Worm (Caenorhabditis elegans) whole organism, L4 larva: ENCODE results near the gene C49F5.5.
A peak's percentile ranks its signal among the peaks of the same experiment; 100 is the strongest.

ENCODE experiments used
- F10B5.3 ChIP-seq: sonication (generic microtip); optimal IDR thresholded peaks from 2 replicates; lab custom pipeline; 2016; ENCODE audit warnings: mild to moderate bottlenecking, missing genetic modification characterization, missing compliant biosample characterization
- F26F4.8 ChIP-seq: fragments of 200-800 bp; sonication (Bioruptor generic); conservative IDR thresholded peaks from 2 replicates; pipeline ENCODE4 v1.3.6; 2022; ENCODE audit warnings: missing genetic modification characterization, missing compliant biosample characterization
- F37D6.2 ChIP-seq: sonication (generic microtip); optimal IDR thresholded peaks from 2 replicates; lab custom pipeline; 2016; ENCODE audit warnings: mild to moderate bottlenecking, missing genetic modification characterization, missing compliant biosample characterization
- R02D3.7 ChIP-seq: fragments of 150-350 bp; sonication (generic microtip); optimal IDR thresholded peaks from 3 replicates; lab custom pipeline; 2014; ENCODE audit warnings: missing biosample characterization, missing genetic modification characterization
- T20F7.1 ChIP-seq: fragments of 200-800 bp; sonication (Bioruptor generic); optimal IDR thresholded peaks from 2 replicates; lab custom pipeline; 2018; ENCODE audit warnings: mild to moderate bottlenecking, missing genetic modification characterization, missing compliant biosample characterization
- Y105C5A.15 ChIP-seq: fragments of 200-800 bp; sonication (Bioruptor generic); IDR thresholded peaks from 2 replicates; pipeline ENCODE4 v1.3.6; 2022; ENCODE audit warnings: missing genetic modification characterization, missing compliant biosample characterization
- Y48G9A.11 ChIP-seq: fragments of 200-800 bp; sonication (Bioruptor generic); IDR thresholded peaks from 2 replicates; pipeline ENCODE4 v1.3.6; 2022; ENCODE audit warnings: missing genetic modification reagents, missing genetic modification characterization, missing compliant biosample characterization
- Y75B8A.6 ChIP-seq: fragments of 200-800 bp; sonication (Bioruptor generic); IDR thresholded peaks from 2 replicates; pipeline ENCODE4 v1.3.6; 2022; ENCODE audit warnings: missing genetic modification reagents, missing genetic modification characterization, missing compliant biosample characterization
- aha-1 ChIP-seq: fragments of 150-350 bp; peaks from one replicate; lab custom pipeline; 2014; ENCODE audit warnings: missing biosample characterization, missing genetic modification characterization
- ama-1 ChIP-seq: fragments of 150-350 bp; optimal IDR thresholded peaks from 2 replicates; lab custom pipeline; 2014; ENCODE audit warnings: inconsistent platforms, mixed read lengths
- arid-1 ChIP-seq: fragments of 200-800 bp; sonication (Bioruptor generic); conservative IDR thresholded peaks from 2 replicates; pipeline ENCODE4 v1.3.6; 2022; ENCODE audit warnings: missing genetic modification reagents, missing genetic modification characterization, missing compliant biosample characterization
- ceh-32 ChIP-seq: sonication (generic microtip); optimal IDR thresholded peaks from 2 replicates; lab custom pipeline; 2016; ENCODE audit warnings: mild to moderate bottlenecking, missing genetic modification characterization, missing compliant biosample characterization; ENCODE audit not compliant: poor library complexity
- ceh-62 ChIP-seq: sonication (generic microtip); optimal IDR thresholded peaks from 2 replicates; lab custom pipeline; 2017; ENCODE audit warnings: missing biosample characterization, missing genetic modification characterization
- ces-1 ChIP-seq: fragments of 150-350 bp; sonication (generic microtip); optimal IDR thresholded peaks from 4 replicates; lab custom pipeline; 2014; ENCODE audit warnings: missing biosample characterization, missing genetic modification reagents, missing genetic modification characterization
- cey-2 ChIP-seq: sonication (generic microtip); optimal IDR thresholded peaks from 3 replicates; lab custom pipeline; 2017; ENCODE audit warnings: missing genetic modification characterization, mild to moderate bottlenecking, missing compliant biosample characterization, antibody characterized with exemption, borderline replicate concordance; ENCODE audit not compliant: insufficient read depth
- ctbp-1 ChIP-seq: fragments of 200-800 bp; sonication (Bioruptor generic); IDR thresholded peaks from 2 replicates; pipeline ENCODE4 v1.3.6; 2022; ENCODE audit warnings: missing genetic modification reagents, missing genetic modification characterization, missing compliant biosample characterization
- daf-19 ChIP-seq: fragments of 200-800 bp; sonication (Bioruptor generic); conservative IDR thresholded peaks from 2 replicates; pipeline ENCODE4 v1.3.6; 2022; ENCODE audit warnings: missing genetic modification characterization, missing compliant biosample characterization
- daf-8 ChIP-seq: fragments of 200-800 bp; sonication (Bioruptor generic); IDR thresholded peaks from 2 replicates; pipeline ENCODE4 v1.3.6; 2022; ENCODE audit warnings: missing genetic modification characterization, missing compliant biosample characterization
- dmd-6 ChIP-seq: fragments of 200-800 bp; sonication (Bioruptor generic); IDR thresholded peaks from 2 replicates; pipeline ENCODE4 v1.3.6; 2022; ENCODE audit warnings: missing genetic modification reagents, missing genetic modification characterization, missing compliant biosample characterization
- dmd-8 ChIP-seq: fragments of 200-800 bp; sonication (Bioruptor generic); IDR thresholded peaks from 2 replicates; pipeline ENCODE4 v1.3.6; 2022; ENCODE audit warnings: missing genetic modification characterization, missing compliant biosample characterization
- dmd-9 ChIP-seq: fragments of 200-800 bp; sonication (Bioruptor generic); IDR thresholded peaks from 2 replicates; pipeline ENCODE4 v1.3.6; 2022; ENCODE audit warnings: missing genetic modification reagents, missing genetic modification characterization, missing compliant biosample characterization
- fkh-10 ChIP-seq: fragments of 150-350 bp; optimal IDR thresholded peaks from 2 replicates; lab custom pipeline; 2014; ENCODE audit warnings: missing biosample characterization, missing genetic modification reagents, missing genetic modification characterization
- hlh-11 ChIP-seq: fragments of 200-800 bp; sonication (Bioruptor generic); optimal IDR thresholded peaks from 2 replicates; lab custom pipeline; 2018; ENCODE audit warnings: mild to moderate bottlenecking, missing genetic modification characterization, missing compliant biosample characterization
- lim-7 ChIP-seq: fragments of 200-800 bp; sonication (Bioruptor generic); IDR thresholded peaks from 2 replicates; pipeline ENCODE4 v1.3.6; 2022; ENCODE audit warnings: missing genetic modification characterization, missing compliant biosample characterization
- lin-1 ChIP-seq: fragments of 200-800 bp; sonication (Bioruptor generic); IDR thresholded peaks from 2 replicates; pipeline ENCODE4 v1.3.6; 2022; ENCODE audit warnings: missing genetic modification reagents, missing genetic modification characterization, missing compliant biosample characterization
- lin-38 ChIP-seq: fragments of 200-800 bp; sonication (Bioruptor generic); IDR thresholded peaks from 2 replicates; pipeline ENCODE4 v1.3.6; 2022; ENCODE audit warnings: missing genetic modification reagents, missing genetic modification characterization, missing compliant biosample characterization
- lin-39 ChIP-seq: fragments of 150-350 bp; optimal IDR thresholded peaks from 2 replicates; lab custom pipeline; 2014; ENCODE audit warnings: missing biosample characterization, missing genetic modification reagents, missing genetic modification characterization
- lir-3 ChIP-seq: sonication (generic microtip); optimal IDR thresholded peaks from 2 replicates; lab custom pipeline; 2016; ENCODE audit warnings: mild to moderate bottlenecking, missing genetic modification characterization, missing compliant biosample characterization
- madf-9 ChIP-seq: fragments of 200-800 bp; sonication (Bioruptor generic); conservative IDR thresholded peaks from 2 replicates; pipeline ENCODE4 v1.3.6; 2022; ENCODE audit warnings: missing genetic modification reagents, missing genetic modification characterization, missing compliant biosample characterization
- mdl-1 ChIP-seq, 2 experiments: fragments of 150-350 bp in 1 of 2; sonication (generic microtip) in 1 of 2; optimal IDR thresholded peaks; 2 replicates each; lab custom pipeline; 2014 to 2017; ENCODE audit warnings: missing biosample characterization in 2 of 2, missing genetic modification characterization in 2 of 2
- mep-1 ChIP-seq: fragments of 150-350 bp; sonication (generic microtip); optimal IDR thresholded peaks from 3 replicates; lab custom pipeline; 2014; ENCODE audit warnings: missing biosample characterization, missing genetic modification characterization
- mes-2 ChIP-seq: sonication (generic microtip); optimal IDR thresholded peaks from 2 replicates; lab custom pipeline; 2016; ENCODE audit warnings: missing genotype, mild to moderate bottlenecking, missing genetic modification characterization, missing compliant biosample characterization; ENCODE audit not compliant: poor library complexity, severe bottlenecking
- mxl-3 ChIP-seq: fragments of 200-800 bp; sonication (Bioruptor generic); optimal IDR thresholded peaks from 2 replicates; lab custom pipeline; 2018; ENCODE audit warnings: mild to moderate bottlenecking, missing genetic modification characterization, missing compliant biosample characterization
- nhr-102 ChIP-seq: sonication (generic microtip); optimal IDR thresholded peaks from 2 replicates; lab custom pipeline; 2016; ENCODE audit warnings: mild to moderate bottlenecking, missing genetic modification characterization, moderate library complexity, missing compliant biosample characterization
- nhr-11 ChIP-seq: fragments of 150-350 bp; optimal IDR thresholded peaks from 2 replicates; lab custom pipeline; 2014; ENCODE audit warnings: missing biosample characterization, missing genetic modification characterization
- nhr-111 ChIP-seq: fragments of 200-800 bp; sonication (Bioruptor generic); optimal IDR thresholded peaks from 2 replicates; lab custom pipeline; 2018; ENCODE audit warnings: mild to moderate bottlenecking, missing genetic modification characterization, missing compliant biosample characterization
- nhr-237 ChIP-seq: sonication (generic microtip); optimal IDR thresholded peaks from 2 replicates; lab custom pipeline; 2017; ENCODE audit warnings: missing biosample characterization, missing genetic modification characterization
- nhr-41 ChIP-seq: fragments of 200-800 bp; sonication (Bioruptor generic); IDR thresholded peaks from 2 replicates; pipeline ENCODE4 v1.3.6; 2022; ENCODE audit warnings: missing genetic modification reagents, missing genetic modification characterization, missing compliant biosample characterization
- nhr-6 ChIP-seq: fragments of 150-350 bp; optimal IDR thresholded peaks from 2 replicates; lab custom pipeline; 2014; ENCODE audit warnings: missing biosample characterization, missing genetic modification characterization
- nhr-76 ChIP-seq: fragments of 150-350 bp; optimal IDR thresholded peaks from 2 replicates; lab custom pipeline; 2014; ENCODE audit warnings: missing biosample characterization, missing genetic modification characterization
- pha-4 ChIP-seq, 2 experiments: fragments of 150-350 bp in 1 of 2; fragments of 200-800 bp in 1 of 2; sonication (Bioruptor generic) in 1 of 2; IDR thresholded peaks in 1 of 2; optimal IDR thresholded peaks in 1 of 2; 2 replicates each; pipeline versions ENCODE4 v1.3.6 to Lab custom; 2014 to 2022; ENCODE audit warnings: missing genetic modification characterization in 2 of 2, missing genetic modification reagents in 2 of 2, missing biosample characterization in 1 of 2, missing compliant biosample characterization in 1 of 2
- pqm-1 ChIP-seq: sonication (generic microtip); optimal IDR thresholded peaks from 2 replicates; lab custom pipeline; 2017; ENCODE audit warnings: missing biosample characterization, missing genetic modification characterization
- saeg-2 ChIP-seq: fragments of 200-800 bp; sonication (Bioruptor generic); IDR thresholded peaks from 2 replicates; pipeline ENCODE4 v1.3.6; 2022; ENCODE audit warnings: missing genetic modification reagents, missing genetic modification characterization, missing compliant biosample characterization
- spr-3 ChIP-seq: fragments of 200-800 bp; sonication (Bioruptor generic); optimal IDR thresholded peaks from 2 replicates; lab custom pipeline; 2018; ENCODE audit warnings: mild to moderate bottlenecking, missing genetic modification characterization, missing compliant biosample characterization
- unc-130 ChIP-seq: sonication (generic microtip); optimal IDR thresholded peaks from 2 replicates; lab custom pipeline; 2016; ENCODE audit warnings: missing genetic modification reagents, missing genetic modification characterization, missing compliant biosample characterization
- unc-39 ChIP-seq: sonication (generic microtip); optimal IDR thresholded peaks from 2 replicates; lab custom pipeline; 2017; ENCODE audit warnings: missing biosample characterization, missing genetic modification characterization
- unc-62 ChIP-seq, 3 experiments: fragments of 150-350 bp in 1 of 3; sonication (generic microtip); optimal IDR thresholded peaks in 2 of 3; peaks in 1 of 3; 1 replicate in 1 of 3; 2 replicates in 2 of 3; lab custom pipeline; 2014 to 2017; ENCODE audit warnings: missing biosample characterization in 3 of 3, missing genetic modification characterization in 3 of 3, missing genetic modification reagents in 3 of 3, missing genotype in 1 of 3
- vab-7 ChIP-seq: fragments of 200-800 bp; sonication (Bioruptor generic); IDR thresholded peaks from 2 replicates; pipeline ENCODE4 v1.3.6; 2022; ENCODE audit warnings: missing genetic modification reagents, missing genetic modification characterization, missing compliant biosample characterization
- ztf-11 ChIP-seq: fragments of 150-350 bp; optimal IDR thresholded peaks from 2 replicates; lab custom pipeline; 2014; ENCODE audit warnings: missing biosample characterization, missing genetic modification characterization

C49F5.5 gene

ce11 chrX:11968024-11968598 lies 17.9 kb upstream of the C49F5.5 start (continued):
- TF ChIP-seq pha-4 (GFP tag; IDR thresholded peaks at IDR 0.05; lab: Robert Waterston, UW) (no peak), pha-4 (tag; optimal IDR thresholded peaks at IDR 0.05; lab: Kevin White, UChicago) (no peak), mxl-3 (no peak), vab-7 (no peak), lim-7 (no peak), unc-39 (no peak), ces-1 (GFP tag; lab: Kevin White, UChicago) (no peak), unc-62 (GFP tag; optimal IDR thresholded peaks at IDR 0.05 in 1 of 2; lab: Kevin White, UChicago) (peak in 1 of 2 experiments; percentile 70), unc-62 (tag; optimal IDR thresholded peaks at IDR 0.05; lab: Kevin White, UChicago) (no peak), F26F4.8 (GFP tag; lab: Robert Waterston, UW) (no peak), ctbp-1 (no peak), ceh-62 (tag; lab: Kevin White, UChicago) (no peak), dmd-6 (GFP tag; lab: Robert Waterston, UW) (peak; percentile 77), T20F7.1 (GFP tag; lab: Kevin White, UChicago) (no peak), nhr-111 (GFP tag; lab: Kevin White, UChicago) (no peak), ztf-11 (no peak), mes-2 (tag; lab: Kevin White, UChicago) (no peak), lin-1 (GFP tag; lab: Robert Waterston, UW) (peak; percentile 16), hlh-11 (tag; lab: Kevin White, UChicago) (peak; percentile 56), Y105C5A.15 (GFP tag; lab: Robert Waterston, UW) (no peak), daf-8 (GFP tag; lab: Robert Waterston, UW) (no peak), ceh-32 (tag; lab: Kevin White, UChicago) (no peak), unc-130 (GFP tag; lab: Kevin White, UChicago) (no peak), mep-1 (tag; lab: Kevin White, UChicago) (peak; percentile 21), cey-2 (tag; lab: Kevin White, UChicago) (no peak), lin-39 (tag; lab: Kevin White, UChicago) (no peak), F10B5.3 (tag; lab: Kevin White, UChicago) (no peak), lin-38 (GFP tag; lab: Robert Waterston, UW) (0 out of 2 replicates have a peak, but pooled peaks have one; percentile 29), pqm-1 (peak; percentile 78), Y75B8A.6 (GFP tag; lab: Robert Waterston, UW) (no peak; the same call in 1 of the 2 replicates), arid-1 (GFP tag; lab: Robert Waterston, UW) (no peak), aha-1 (tag; lab: Kevin White, UChicago) (peak; percentile 46), nhr-41 (no peak), nhr-237 (tag; lab: Kevin White, UChicago) (no peak), madf-9 (GFP tag; lab: Robert Waterston, UW) (no peak), saeg-2 (0 out of 2 replicates have a peak, but pooled peaks have one; percentile 19), dmd-8 (GFP tag; lab: Robert Waterston, UW) (no peak), spr-3 (GFP tag; lab: Kevin White, UChicago) (no peak), nhr-76 (no peak), Y48G9A.11 (GFP tag; lab: Robert Waterston, UW) (0 out of 2 replicates have a peak, but pooled peaks have one; percentile 43), F37D6.2 (tag; lab: Kevin White, UChicago) (no peak), dmd-9 (no peak), mdl-1 (tag; optimal IDR thresholded peaks at IDR 0.05; lab: Kevin White, UChicago) (no peak), ama-1 (peak; percentile 15), fkh-10 (no peak), nhr-102 (peak; percentile 26), nhr-11 (no peak), R02D3.7 (tag; lab: Kevin White, UChicago) (no peak), lir-3 (no peak), nhr-6 (tag; lab: Kevin White, UChicago) (no peak), daf-19 (GFP tag; lab: Robert Waterston, UW) (no peak)
- TF ChIP-seq, all 104 proteins: peak for 24
